Worm (Caenorhabditis elegans) whole organism, L3 larva: Measurements from ENCODE around the gene K10H10.6.

Experiments
- ZK546.5 ChIP-seq: sonication (generic microtip); optimal IDR thresholded peaks from 2 replicates; lab custom pipeline; 2017; ENCODE audit warnings: missing biosample characterization, missing genetic modification characterization
- ceh-16 ChIP-seq: sonication (generic microtip); optimal IDR thresholded peaks from 2 replicates; lab custom pipeline; 2017; ENCODE audit warnings: missing biosample characterization, missing genetic modification characterization
- ceh-28 ChIP-seq: fragments of 150-350 bp; optimal IDR thresholded peaks from 2 replicates; lab custom pipeline; 2014; ENCODE audit warnings: missing biosample characterization, missing genetic modification reagents, missing genetic modification characterization
- ceh-82 ChIP-seq: fragments of 150-350 bp; optimal IDR thresholded peaks from 2 replicates; lab custom pipeline; 2014; ENCODE audit warnings: missing biosample characterization, missing genetic modification characterization
- ceh-9 ChIP-seq: sonication (generic microtip); optimal IDR thresholded peaks from 2 replicates; lab custom pipeline; 2018; ENCODE audit warnings: missing biosample characterization, missing genetic modification characterization
- egl-27 ChIP-seq: sonication (generic microtip); optimal IDR thresholded peaks from 4 replicates; lab custom pipeline; 2017; ENCODE audit warnings: missing biosample characterization, missing genetic modification reagents, missing genetic modification characterization
- elt-1 ChIP-seq: fragments of 150-350 bp; optimal IDR thresholded peaks from 2 replicates; lab custom pipeline; 2014; ENCODE audit warnings: missing biosample characterization, missing genetic modification characterization
- elt-2 ChIP-seq: sonication (generic microtip); optimal IDR thresholded peaks from 2 replicates; lab custom pipeline; 2016; ENCODE audit warnings: missing genetic modification reagents, mild to moderate bottlenecking, missing genetic modification characterization, missing compliant biosample characterization
- elt-3 ChIP-seq, 3 experiments: fragments of 150-350 bp in 1 of 3; sonication (generic microtip) in 2 of 3; optimal IDR thresholded peaks; 2 replicates in 2 of 3; 4 replicates in 1 of 3; lab custom pipeline; 2014 to 2017; ENCODE audit warnings: missing biosample characterization in 3 of 3, missing genetic modification characterization in 3 of 3
- fkh-10 ChIP-seq: sonication (generic microtip); optimal IDR thresholded peaks from 2 replicates; lab custom pipeline; 2017; ENCODE audit warnings: missing biosample characterization, missing genetic modification reagents, missing genetic modification characterization
- hmg-11 ChIP-seq: sonication (generic microtip); optimal IDR thresholded peaks from 2 replicates; lab custom pipeline; 2016; ENCODE audit warnings: missing genetic modification characterization, missing compliant biosample characterization
- jun-1 ChIP-seq: fragments of 150-350 bp; optimal IDR thresholded peaks from 2 replicates; lab custom pipeline; 2014; ENCODE audit warnings: missing biosample characterization, missing genetic modification reagents, missing genetic modification characterization
- lin-15B ChIP-seq: fragments of 150-350 bp; optimal IDR thresholded peaks from 2 replicates; lab custom pipeline; 2014; ENCODE audit warnings: missing biosample characterization, missing genetic modification characterization
- lin-39 ChIP-seq: fragments of 150-350 bp; optimal IDR thresholded peaks from 2 replicates; lab custom pipeline; 2018; ENCODE audit warnings: missing biosample characterization, missing genetic modification reagents, missing genetic modification characterization
- lsy-12 ChIP-seq: sonication (generic microtip); optimal IDR thresholded peaks from 2 replicates; lab custom pipeline; 2016; ENCODE audit warnings: mild to moderate bottlenecking, missing genetic modification characterization, missing compliant biosample characterization
- mdl-1 ChIP-seq: fragments of 150-350 bp; optimal IDR thresholded peaks from 2 replicates; lab custom pipeline; 2014; ENCODE audit warnings: missing biosample characterization, missing genetic modification characterization
- mml-1 ChIP-seq: fragments of 150-350 bp; sonication (generic microtip); optimal IDR thresholded peaks from 3 replicates; lab custom pipeline; 2014; ENCODE audit warnings: missing biosample characterization, missing genetic modification characterization
- nfya-1 ChIP-seq: sonication (generic microtip); optimal IDR thresholded peaks from 2 replicates; lab custom pipeline; 2017; ENCODE audit warnings: missing genetic modification characterization, mild to moderate bottlenecking, missing compliant biosample characterization, antibody characterized with exemption, moderate library complexity; ENCODE audit not compliant: insufficient read depth
- nhr-11 ChIP-seq: fragments of 150-350 bp; optimal IDR thresholded peaks from 2 replicates; lab custom pipeline; 2014; ENCODE audit warnings: missing biosample characterization, missing genetic modification characterization
- nhr-23 ChIP-seq: fragments of 150-350 bp; optimal IDR thresholded peaks from 2 replicates; lab custom pipeline; 2014; ENCODE audit warnings: missing biosample characterization, missing genetic modification reagents, missing genetic modification characterization
- nhr-237 ChIP-seq: fragments of 150-350 bp; optimal IDR thresholded peaks from 2 replicates; lab custom pipeline; 2014; ENCODE audit warnings: missing biosample characterization, missing genetic modification characterization
- nhr-25 ChIP-seq: sonication (generic microtip); optimal IDR thresholded peaks from 2 replicates; lab custom pipeline; 2017; ENCODE audit warnings: missing biosample characterization, missing genetic modification characterization
- nhr-28 ChIP-seq: fragments of 150-350 bp; optimal IDR thresholded peaks from 2 replicates; lab custom pipeline; 2014; ENCODE audit warnings: missing biosample characterization, missing genetic modification characterization
- nhr-43 ChIP-seq: sonication (generic microtip); optimal IDR thresholded peaks from 2 replicates; lab custom pipeline; 2016; ENCODE audit warnings: mild to moderate bottlenecking, missing genetic modification characterization, missing compliant biosample characterization; ENCODE audit not compliant: poor library complexity, severe bottlenecking
- nhr-67 ChIP-seq: fragments of 150-350 bp; optimal IDR thresholded peaks from 2 replicates; lab custom pipeline; 2014; ENCODE audit warnings: missing biosample characterization, missing genetic modification characterization
- nhr-76 ChIP-seq: fragments of 150-350 bp; sonication (generic microtip); optimal IDR thresholded peaks from 5 replicates; lab custom pipeline; 2014; ENCODE audit warnings: missing biosample characterization, missing genetic modification characterization
- nhr-77 ChIP-seq: fragments of 150-350 bp; optimal IDR thresholded peaks from 2 replicates; lab custom pipeline; 2014; ENCODE audit warnings: missing biosample characterization, missing genetic modification characterization
- pha-4 ChIP-seq: fragments of 150-350 bp; optimal IDR thresholded peaks from 2 replicates; lab custom pipeline; 2014; ENCODE audit warnings: missing biosample characterization, missing genetic modification reagents, missing genetic modification characterization
- pqm-1 ChIP-seq: fragments of 150-350 bp; optimal IDR thresholded peaks from 2 replicates; lab custom pipeline; 2017; ENCODE audit warnings: missing biosample characterization, missing genetic modification characterization, inconsistent platforms
- sea-2 ChIP-seq: fragments of 150-350 bp; sonication (generic microtip); optimal IDR thresholded peaks from 4 replicates; lab custom pipeline; 2014; ENCODE audit warnings: missing biosample characterization, missing genetic modification reagents, missing genetic modification characterization
- skn-1 ChIP-seq: fragments of 150-350 bp; optimal IDR thresholded peaks from 2 replicates; lab custom pipeline; 2014; ENCODE audit warnings: missing biosample characterization, missing genetic modification characterization
- snpc-4 ChIP-seq: fragments of 150-350 bp; optimal IDR thresholded peaks from 2 replicates; lab custom pipeline; 2014; ENCODE audit warnings: missing biosample characterization, missing genetic modification characterization
- tbx-2 ChIP-seq: sonication (generic microtip); optimal IDR thresholded peaks from 2 replicates; lab custom pipeline; 2016; ENCODE audit warnings: mild to moderate bottlenecking, missing genetic modification characterization, missing compliant biosample characterization
- unc-39 ChIP-seq: sonication (generic microtip); optimal IDR thresholded peaks from 4 replicates; lab custom pipeline; 2017; ENCODE audit warnings: missing biosample characterization, missing genetic modification characterization
- ztf-4 ChIP-seq: fragments of 150-350 bp; optimal IDR thresholded peaks from 2 replicates; lab custom pipeline; 2014; ENCODE audit warnings: missing biosample characterization, missing genetic modification characterization

Gene K10H10.6

DNA sequence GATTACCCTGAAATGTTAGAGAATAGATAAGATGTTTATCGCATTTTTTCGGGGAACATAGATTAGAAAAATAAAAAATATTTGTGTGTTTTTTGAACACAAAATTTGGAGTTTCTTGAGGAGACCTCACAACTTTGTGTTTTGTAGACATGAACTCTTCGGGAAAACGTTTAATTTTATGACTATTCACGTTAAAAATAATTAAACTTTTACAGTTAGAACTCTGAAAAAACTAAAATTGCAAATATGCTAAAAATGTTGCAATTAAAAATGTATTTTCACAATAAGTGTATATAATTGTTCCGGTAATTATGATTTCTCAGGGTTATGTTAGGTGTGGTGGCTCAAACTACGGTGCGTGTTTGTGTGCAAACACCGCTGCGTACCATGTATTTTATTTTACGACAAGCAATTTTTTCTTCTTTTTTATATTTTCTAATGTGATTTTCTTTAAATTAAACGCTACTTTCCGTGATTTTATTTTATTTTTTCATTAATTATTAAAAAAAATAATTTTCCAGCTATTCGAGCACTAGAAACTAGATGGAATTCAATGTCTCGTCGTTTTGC lies 25.2 kb downstream of the K10H10.6 start, which contains the start of the genes F57C2.5 and spat-1:
F57C2.5 (minus strand) TSS at position 7 of the 570 bp plus-strand sequence.
spat-1 (plus strand) TSS at position 520 of the 570 bp plus-strand sequence.
- TF ChIP-seq ceh-9 (tag; lab: Kevin White, UChicago) (no peak), elt-1 (peak; percentile 52), nhr-23 (tag; lab: Kevin White, UChicago) (peak; percentile 56), ceh-28 (tag; lab: Kevin White, UChicago) (no peak), nhr-77 (tag; lab: Kevin White, UChicago) (no peak), fkh-10 (GFP tag; lab: Kevin White, UChicago) (no peak), hmg-11 (tag; lab: Kevin White, UChicago) (peak; percentile 55), ZK546.5 (no peak), elt-2 (tag; lab: Kevin White, UChicago) (peak; percentile 83), pha-4 (tag; lab: Kevin White, UChicago) (peak; percentile 79), pqm-1 (tag; lab: Kevin White, UChicago) (peak; percentile 54), nhr-43 (tag; lab: Kevin White, UChicago) (no peak), nhr-237 (tag; lab: Kevin White, UChicago) (no peak), nhr-25 (tag; lab: Kevin White, UChicago) (peak; percentile 12), lsy-12 (tag; lab: Kevin White, UChicago) (no peak), sea-2 (no peak), mml-1 (tag; lab: Kevin White, UChicago) (no peak), jun-1 (tag; lab: Kevin White, UChicago) (peak; percentile 10), ztf-4 (no peak), lin-39 (tag; lab: Kevin White, UChicago) (no peak), ceh-82 (tag; lab: Kevin White, UChicago) (no peak), unc-39 (tag; lab: Kevin White, UChicago) (no peak), elt-3 (tag; optimal IDR thresholded peaks at IDR 0.05; lab: Kevin White, UChicago) (no peak), skn-1 (peak; percentile 46), lin-15B (tag; lab: Kevin White, UChicago) (peak; percentile 66), egl-27 (no peak), ceh-16 (tag; lab: Kevin White, UChicago) (no peak), nfya-1 (tag; lab: Kevin White, UChicago) (peak; percentile 74), nhr-67 (tag; lab: Kevin White, UChicago) (no peak), nhr-76 (tag; lab: Kevin White, UChicago) (no peak), nhr-28 (no peak), nhr-11 (tag; lab: Kevin White, UChicago) (no peak), tbx-2 (tag; lab: Kevin White, UChicago) (no peak), snpc-4 (tag; lab: Kevin White, UChicago) (peak; percentile 22)

DNA sequence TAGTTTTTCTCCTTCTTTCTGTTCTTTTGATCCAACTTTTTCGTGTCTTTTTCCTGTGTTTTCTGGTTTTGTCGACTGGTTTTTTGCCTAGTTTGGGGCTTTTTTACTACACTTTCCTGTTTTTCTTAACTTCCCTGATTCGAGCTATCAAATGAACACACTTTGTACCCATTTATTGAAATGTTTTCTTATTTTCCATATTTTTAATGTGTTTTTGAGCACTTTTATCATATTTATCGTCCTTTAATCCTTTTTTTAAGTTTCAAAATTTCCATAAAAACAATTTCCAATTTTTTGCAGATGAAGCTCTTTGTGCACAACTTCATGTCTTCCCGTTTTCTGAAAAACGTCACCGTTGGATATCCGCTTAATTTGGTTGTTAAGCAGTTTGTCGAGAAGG lies 30.9 kb downstream of the K10H10.6 start, which contains the start of gene C04H5.1:
C04H5.1 (plus strand) TSS at position 301 of the 400 bp plus-strand sequence.
- no peak for TF ChIP-seq ceh-16 (tag; lab: Kevin White, UChicago)
- TF ChIP-seq elt-2 (tag; lab: Kevin White, UChicago) = no peak
- TF ChIP-seq elt-3 (tag; optimal IDR thresholded peaks at IDR 0.05; lab: Kevin White, UChicago) = no peak
- no peak for TF ChIP-seq sea-2

DNA sequence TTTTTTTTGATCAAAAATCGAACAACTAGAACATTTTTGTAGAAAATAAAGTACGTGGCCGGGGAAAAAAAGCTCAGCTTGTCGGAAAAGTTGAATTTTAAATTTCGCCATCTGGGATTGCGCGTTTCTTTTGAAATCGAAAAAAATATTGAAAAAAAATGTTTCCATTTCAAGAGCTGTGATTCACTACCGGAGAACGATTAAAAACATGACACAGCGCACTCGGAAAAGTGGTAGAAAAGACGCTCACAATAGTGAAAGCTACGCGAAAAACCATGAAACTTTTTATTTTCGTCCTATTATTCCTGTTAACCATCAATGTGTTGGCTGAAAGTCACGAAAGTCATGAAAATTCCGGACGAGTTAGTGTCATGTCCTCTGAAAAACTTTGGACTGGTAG lies 34.6 kb downstream of the K10H10.6 start, which contains the start of the genes clec-147 and C04H5.7:
clec-147 (minus strand) TSS at position 101 of the 400 bp plus-strand sequence.
C04H5.7 (plus strand) TSS at position 219 of the 400 bp plus-strand sequence.
- TF ChIP-seq elt-2 (tag; lab: Kevin White, UChicago) (no peak), elt-1 (no peak), mdl-1 (no peak), nhr-76 (tag; lab: Kevin White, UChicago) (no peak), lin-15B (tag; lab: Kevin White, UChicago) (no peak), nhr-43 (tag; lab: Kevin White, UChicago) (no peak), ceh-82 (tag; lab: Kevin White, UChicago) (no peak), nhr-11 (tag; lab: Kevin White, UChicago) (no peak), lin-39 (tag; lab: Kevin White, UChicago) (no peak), pha-4 (tag; lab: Kevin White, UChicago) (no peak), ceh-16 (tag; lab: Kevin White, UChicago) (no peak), tbx-2 (tag; lab: Kevin White, UChicago) (no peak), egl-27 (no peak), nhr-25 (tag; lab: Kevin White, UChicago) (no peak)
